Worm (Caenorhabditis elegans) whole organism, L1 larva: ENCODE data around the gene taf-6.1.

ENCODE experiments used
- C16A3.4 ChIP-seq: fragments of 150-350 bp; optimal IDR thresholded peaks from 2 replicates; lab custom pipeline; 2014; ENCODE audit warnings: missing biosample characterization, missing genetic modification characterization
- Y116A8C.19 ChIP-seq: sonication (generic microtip); optimal IDR thresholded peaks from 2 replicates; lab custom pipeline; 2016; ENCODE audit warnings: missing compliant biosample characterization, missing genetic modification characterization, borderline replicate concordance
- aha-1 ChIP-seq: fragments of 150-350 bp; optimal IDR thresholded peaks from 2 replicates; lab custom pipeline; 2014; ENCODE audit warnings: missing biosample characterization, missing genetic modification characterization
- alr-1 ChIP-seq: fragments of 200-800 bp; sonication (Bioruptor generic); optimal IDR thresholded peaks from 2 replicates; lab custom pipeline; 2018; ENCODE audit warnings: borderline replicate concordance, mild to moderate bottlenecking, missing genetic modification characterization, missing compliant biosample characterization
- ceh-63 ChIP-seq: fragments of 200-800 bp; sonication (Bioruptor generic); optimal IDR thresholded peaks from 2 replicates; lab custom pipeline; 2018; ENCODE audit warnings: mild to moderate bottlenecking, missing genetic modification characterization, missing compliant biosample characterization
- ceh-8 ChIP-seq: fragments of 200-800 bp; sonication (Bioruptor generic); optimal IDR thresholded peaks from 2 replicates; lab custom pipeline; 2018; ENCODE audit warnings: mild to moderate bottlenecking, missing genetic modification characterization, moderate library complexity, missing compliant biosample characterization
- ceh-90 ChIP-seq: sonication (generic microtip); optimal IDR thresholded peaks from 2 replicates; lab custom pipeline; 2016; ENCODE audit warnings: missing genetic modification characterization, missing compliant biosample characterization
- dpl-1 ChIP-seq, 3 experiments: fragments of 150-350 bp in 2 of 3; sonication (generic microtip) in 1 of 3; optimal IDR thresholded peaks; 2 replicates each; lab custom pipeline; 2014 to 2017; ENCODE audit warnings: missing biosample characterization in 3 of 3, missing genetic modification characterization in 3 of 3, missing genetic modification reagents in 3 of 3
- efl-1 ChIP-seq, 4 experiments: fragments of 150-350 bp; optimal IDR thresholded peaks in 3 of 4; peaks in 1 of 4; 1 replicate in 1 of 4; 2 replicates in 3 of 4; lab custom pipeline; 2014; ENCODE audit warnings: missing biosample characterization in 2 of 4, missing genetic modification characterization in 2 of 4, missing genetic modification reagents in 2 of 4
- fkh-10 ChIP-seq: sonication (generic microtip); optimal IDR thresholded peaks from 2 replicates; lab custom pipeline; 2017; ENCODE audit warnings: missing biosample characterization, missing genetic modification reagents, missing genetic modification characterization
- fos-1 ChIP-seq: fragments of 150-350 bp; optimal IDR thresholded peaks from 2 replicates; lab custom pipeline; 2014; ENCODE audit warnings: missing biosample characterization, missing genetic modification characterization
- lir-3 ChIP-seq: sonication (generic microtip); optimal IDR thresholded peaks from 2 replicates; lab custom pipeline; 2016; ENCODE audit warnings: mild to moderate bottlenecking, missing genetic modification characterization, moderate library complexity, missing compliant biosample characterization; ENCODE audit not compliant: poor library complexity
- lsy-2 ChIP-seq, 2 experiments: fragments of 150-350 bp; optimal IDR thresholded peaks; 2 replicates each; lab custom pipeline; 2014; ENCODE audit warnings: missing biosample characterization in 2 of 2, missing genetic modification characterization in 2 of 2
- mab-9 ChIP-seq: fragments of 200-800 bp; sonication (Bioruptor generic); IDR thresholded peaks from 2 replicates; pipeline ENCODE4 v1.3.6; 2022; ENCODE audit warnings: missing genetic modification reagents, missing genetic modification characterization, missing compliant biosample characterization
- mef-2 ChIP-seq: fragments of 150-350 bp; optimal IDR thresholded peaks from 2 replicates; lab custom pipeline; 2014; ENCODE audit warnings: missing biosample characterization, missing genetic modification characterization
- mep-1 ChIP-seq: fragments of 150-350 bp; optimal IDR thresholded peaks from 2 replicates; lab custom pipeline; 2014; ENCODE audit warnings: missing biosample characterization, missing genetic modification characterization
- nhr-11 ChIP-seq: fragments of 150-350 bp; optimal IDR thresholded peaks from 2 replicates; lab custom pipeline; 2014; ENCODE audit warnings: missing biosample characterization, missing genetic modification characterization
- nhr-12 ChIP-seq: sonication (generic microtip); optimal IDR thresholded peaks from 2 replicates; lab custom pipeline; 2017; ENCODE audit warnings: missing biosample characterization, missing genetic modification characterization
- nhr-19 ChIP-seq: fragments of 200-800 bp; sonication (Bioruptor generic); conservative IDR thresholded peaks from 2 replicates; pipeline ENCODE4 v1.3.6; 2022; ENCODE audit warnings: missing genetic modification characterization, missing compliant biosample characterization
- nhr-20 ChIP-seq: sonication (generic microtip); optimal IDR thresholded peaks from 2 replicates; lab custom pipeline; 2016; ENCODE audit warnings: mild to moderate bottlenecking, missing genetic modification characterization, missing compliant biosample characterization
- nhr-28 ChIP-seq: fragments of 150-350 bp; optimal IDR thresholded peaks from 2 replicates; lab custom pipeline; 2014; ENCODE audit warnings: missing biosample characterization, missing genetic modification characterization
- nhr-47 ChIP-seq: sonication (generic microtip); optimal IDR thresholded peaks from 2 replicates; lab custom pipeline; 2016; ENCODE audit warnings: mild to moderate bottlenecking, missing genetic modification characterization, moderate library complexity, missing compliant biosample characterization
- nhr-76 ChIP-seq: sonication (generic microtip); optimal IDR thresholded peaks from 2 replicates; lab custom pipeline; 2017; ENCODE audit warnings: missing biosample characterization, missing genetic modification characterization
- nhr-84 ChIP-seq: sonication (generic microtip); optimal IDR thresholded peaks from 2 replicates; lab custom pipeline; 2017; ENCODE audit warnings: missing biosample characterization, missing genetic modification characterization
- pqm-1 ChIP-seq: sonication (generic microtip); optimal IDR thresholded peaks from 3 replicates; lab custom pipeline; 2017; ENCODE audit warnings: missing biosample characterization, missing genetic modification characterization
- rnt-1 ChIP-seq: sonication (generic microtip); optimal IDR thresholded peaks from 2 replicates; lab custom pipeline; 2016; ENCODE audit warnings: mild to moderate bottlenecking, missing genetic modification characterization, moderate library complexity, missing compliant biosample characterization
- snpc-4 ChIP-seq: fragments of 150-350 bp; optimal IDR thresholded peaks from 2 replicates; lab custom pipeline; 2014; ENCODE audit warnings: missing biosample characterization, missing genetic modification characterization
- sup-37 ChIP-seq: fragments of 200-800 bp; sonication (Bioruptor generic); optimal IDR thresholded peaks from 2 replicates; lab custom pipeline; 2018; ENCODE audit warnings: mild to moderate bottlenecking, missing genetic modification characterization, missing compliant biosample characterization
- tbx-2 ChIP-seq: sonication (generic microtip); optimal IDR thresholded peaks from 2 replicates; lab custom pipeline; 2016; ENCODE audit warnings: missing genetic modification characterization, missing compliant biosample characterization
- tlp-1 ChIP-seq: fragments of 150-350 bp; optimal IDR thresholded peaks from 2 replicates; lab custom pipeline; 2014; ENCODE audit warnings: missing biosample characterization, missing genetic modification characterization
- ztf-11 ChIP-seq, 2 experiments: sonication (generic microtip); optimal IDR thresholded peaks; 2 replicates each; lab custom pipeline; 2016 to 2017; ENCODE audit warnings: missing genetic modification characterization in 2 of 2, missing biosample characterization in 1 of 2, missing compliant biosample characterization in 1 of 2

The taf-6.1 gene

ce11 chrII:1116521-1116920 is 11.3 kb upstream of the taf-6.1 start:
- no peak for TF ChIP-seq nhr-47 (tag; lab: Kevin White, UChicago)
- TF ChIP-seq snpc-4, result peak; percentile 81
- TF ChIP-seq mab-9 (GFP tag; lab: Robert Waterston, UW), result no peak

ce11 chrII:1117992-1118729 is 9.6 kb upstream of the taf-6.1 start, which contains the start of gene lips-13:
Gene lips-13, minus strand, starts transcription at chrII:1118042.
- TF ChIP-seq nhr-47 (tag; lab: Kevin White, UChicago) (no peak), lsy-2 (tag; optimal IDR thresholded peaks at IDR 0.05; lab: Kevin White, UChicago) (no peak), C16A3.4 (tag; lab: Kevin White, UChicago) (no peak), ztf-11 (tag; optimal IDR thresholded peaks at IDR 0.05; lab: Kevin White, UChicago) (no peak), nhr-20 (no peak), tlp-1 (tag; lab: Kevin White, UChicago) (no peak), nhr-19 (no peak)

- TF ChIP-seq mef-2 (tag; lab: Kevin White, UChicago) (no peak), mep-1 (peak; percentile 1), ceh-90 (tag; lab: Kevin White, UChicago) (peak; percentile 56), sup-37 (GFP tag; lab: Kevin White, UChicago) (no peak), rnt-1 (peak; percentile 52), efl-1 (optimal IDR thresholded peaks at IDR 0.05; lab: Kevin White, UChicago) (peak in 1 of 2 experiments; percentile 8), efl-1 (GFP tag; optimal IDR thresholded peaks at IDR 0.05 in 1 of 2; lab: Kevin White, UChicago) (peak; percentile 38 to 82), dpl-1 (GFP tag; optimal IDR thresholded peaks at IDR 0.05; lab: Kevin White, UChicago) (peak in 1 of 3 experiments; percentile 28)
These were observed 4.6 kb upstream of the taf-6.1 start, which contains the start of the genes sut-1 and eri-3 for ce11 chrII:1123208-1123607. Gene sut-1, minus strand, starts transcription at chrII:1123265. Gene eri-3, plus strand, starts transcription at chrII:1123534.

- TF ChIP-seq Y116A8C.19, result no peak
- no peak for TF ChIP-seq efl-1 (optimal IDR thresholded peaks at IDR 0.05; lab: Kevin White, UChicago)
- TF ChIP-seq efl-1 (GFP tag; optimal IDR thresholded peaks at IDR 0.05 in 1 of 2; lab: Kevin White, UChicago), result peak in 1 of 2 experiments; percentile 84
These were observed 3.0 kb upstream of the taf-6.1 start for ce11 chrII:1124757-1125156.

- TF ChIP-seq ceh-63 (GFP tag; lab: Kevin White, UChicago) (no peak), nhr-47 (tag; lab: Kevin White, UChicago) (no peak), fkh-10 (GFP tag; lab: Kevin White, UChicago) (no peak), nhr-76 (tag; lab: Kevin White, UChicago) (no peak), aha-1 (tag; lab: Kevin White, UChicago) (no peak), nhr-28 (no peak), lir-3 (tag; lab: Kevin White, UChicago) (no peak), ceh-8 (GFP tag; lab: Kevin White, UChicago) (no peak), fos-1 (tag; lab: Kevin White, UChicago) (no peak), mep-1 (no peak), nhr-84 (tag; lab: Kevin White, UChicago) (no peak), nhr-11 (tag; lab: Kevin White, UChicago) (no peak), tbx-2 (no peak), pqm-1 (no peak), nhr-12 (tag; lab: Kevin White, UChicago) (no peak), alr-1 (tag; lab: Kevin White, UChicago) (no peak), ztf-11 (tag; optimal IDR thresholded peaks at IDR 0.05; lab: Kevin White, UChicago) (no peak), C16A3.4 (tag; lab: Kevin White, UChicago) (no peak)
These were observed 1.3 kb upstream of the taf-6.1 start for ce11 chrII:1126472-1126871.
